Fruit fly (Drosophila melanogaster) Kc167 (cell line): ENCODE measurements around the gene Pitslre.

Experiments used
- Myc ChIP-seq: fragments of >200 bp; optimal IDR thresholded peaks from 2 replicates; lab custom pipeline; 2017; ENCODE audit warnings: missing external identifiers
- Sin3A ChIP-seq: fragments of >200 bp; optimal IDR thresholded peaks from 2 replicates; lab custom pipeline; 2018; ENCODE audit warnings: missing external identifiers
- h ChIP-seq: fragments of >200 bp; optimal IDR thresholded peaks from 3 replicates; lab custom pipeline; 2018; ENCODE audit warnings: missing external identifiers
- insv ChIP-seq: fragments of >200 bp; optimal IDR thresholded peaks from 3 replicates; lab custom pipeline; 2018; ENCODE audit warnings: missing external identifiers
- psq ChIP-seq: fragments of >200 bp; optimal IDR thresholded peaks from 2 replicates; lab custom pipeline; 2017; ENCODE audit warnings: missing external identifiers
- ttk ChIP-seq: sonication (Bioruptor generic); optimal IDR thresholded peaks from 2 replicates; lab custom pipeline; 2017; ENCODE audit warnings: missing external identifiers

DNA sequence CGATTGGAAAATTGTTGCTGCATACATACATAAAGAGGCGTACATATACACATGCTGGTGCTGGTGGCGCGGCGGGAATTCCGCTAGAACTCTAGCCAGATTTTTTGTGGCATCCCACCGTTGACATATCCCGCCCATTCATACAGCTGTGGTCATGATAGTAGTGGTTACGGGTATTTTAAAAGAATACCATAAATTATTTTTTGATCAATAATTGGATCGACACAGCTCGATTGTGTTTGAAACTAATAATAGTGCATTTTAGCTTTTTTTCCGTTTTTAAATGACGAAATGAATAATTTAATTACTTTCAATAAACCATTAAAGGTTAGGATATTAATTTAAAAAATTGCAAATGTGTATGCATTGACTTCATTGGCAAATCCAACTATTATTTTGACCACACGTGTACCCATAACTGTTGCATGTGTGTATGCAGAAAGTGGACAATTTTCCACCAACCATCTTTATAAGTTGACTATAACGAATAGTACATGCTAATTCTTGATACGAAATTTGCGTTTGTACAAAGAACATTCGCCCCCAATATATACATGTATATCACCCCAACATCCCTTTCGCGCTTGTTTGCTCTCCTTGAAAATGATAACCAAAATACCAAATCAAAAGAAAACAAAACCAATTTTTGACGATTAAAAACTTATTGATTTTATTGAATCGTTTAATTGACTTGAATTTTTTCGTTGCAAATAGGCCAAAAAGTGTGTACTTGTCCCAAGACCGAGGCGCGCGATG, 741 bp downstream of the Pitslre start:
- no peak for TF ChIP-seq psq
- TF ChIP-seq Sin3A (lab: Kevin White, UChicago), result no peak
- no peak for TF ChIP-seq insv (lab: Kevin White, UChicago)
- no peak for TF ChIP-seq h (lab: Kevin White, UChicago)
- TF ChIP-seq Myc (lab: Kevin White, UChicago), result no peak
- no peak for TF ChIP-seq ttk (lab: Kevin White, UChicago)
